Fruit fly (Drosophila melanogaster) whole organism, adult: ENCODE measurements around the gene CG31826.

Experiments used
- CG11617 ChIP-seq: fragments of 200-800 bp; sonication (Bioruptor generic); optimal IDR thresholded peaks from 2 replicates; lab custom pipeline; 2017; ENCODE audit warnings: mild to moderate bottlenecking, missing biosample characterization, missing genetic modification reagents, missing genetic modification characterization
- CG12768 ChIP-seq: fragments of 200-800 bp; sonication (Bioruptor generic); optimal IDR thresholded peaks from 2 replicates; lab custom pipeline; 2017; ENCODE audit warnings: missing biosample characterization, missing genetic modification characterization, mild to moderate bottlenecking, moderate library complexity, missing genetic modification reagents
- CG14711 ChIP-seq: fragments of 200-800 bp; sonication (Bioruptor generic); optimal IDR thresholded peaks from 2 replicates; lab custom pipeline; 2018; ENCODE audit warnings: missing biosample characterization, mild to moderate bottlenecking, missing genetic modification characterization, moderate library complexity
- CG1620 ChIP-seq: fragments of 200-800 bp; sonication (Bioruptor generic); optimal IDR thresholded peaks from 2 replicates; lab custom pipeline; 2016; ENCODE audit warnings: missing biosample characterization, missing genetic modification characterization
- CG33017 ChIP-seq: fragments of 200-800 bp; sonication (Bioruptor generic); optimal IDR thresholded peaks from 2 replicates; lab custom pipeline; 2018; ENCODE audit warnings: missing biosample characterization, mild to moderate bottlenecking, missing genetic modification characterization, moderate library complexity
- CG7045 ChIP-seq: fragments of 200-800 bp; sonication (Bioruptor generic); optimal IDR thresholded peaks from 2 replicates; lab custom pipeline; 2017; ENCODE audit warnings: missing biosample characterization, mild to moderate bottlenecking, missing genetic modification characterization
- CG7101 ChIP-seq: fragments of 200-800 bp; sonication (Bioruptor generic); optimal IDR thresholded peaks from 2 replicates; lab custom pipeline; 2018; ENCODE audit warnings: missing biosample characterization, mild to moderate bottlenecking, missing genetic modification characterization, moderate library complexity
- Clk ChIP-seq: fragments of 200-800 bp; sonication (Bioruptor generic); optimal IDR thresholded peaks from 2 replicates; lab custom pipeline; 2017; ENCODE audit warnings: missing biosample characterization, missing genetic modification characterization
- Crg-1 ChIP-seq: fragments of 200-800 bp; sonication (Bioruptor generic); optimal IDR thresholded peaks from 2 replicates; lab custom pipeline; 2016; ENCODE audit warnings: missing biosample characterization, missing genetic modification characterization
- Hr96 ChIP-seq: fragments of 200-800 bp; sonication (Bioruptor generic); optimal IDR thresholded peaks from 2 replicates; lab custom pipeline; 2016; ENCODE audit warnings: missing biosample characterization, missing genetic modification characterization
- Mnt ChIP-seq: fragments of 200-800 bp; sonication (Bioruptor generic); optimal IDR thresholded peaks from 2 replicates; lab custom pipeline; 2016; ENCODE audit warnings: missing biosample characterization, mild to moderate bottlenecking, missing genetic modification characterization
- bab1 ChIP-seq: fragments of 200-800 bp; sonication (Bioruptor generic); optimal IDR thresholded peaks from 3 replicates; lab custom pipeline; 2019; ENCODE audit warnings: missing biosample characterization, mild to moderate bottlenecking, missing genetic modification characterization, moderate library complexity
- cic ChIP-seq: fragments of 200-800 bp; sonication (Bioruptor generic); optimal IDR thresholded peaks from 2 replicates; lab custom pipeline; 2017; ENCODE audit warnings: missing biosample characterization, mild to moderate bottlenecking, missing genetic modification characterization, moderate library complexity
- cnc ChIP-seq, 2 experiments: fragments of >200 bp; optimal IDR thresholded peaks; 2 replicates each; lab custom pipeline; 2017
- kay ChIP-seq: fragments of 200-800 bp; sonication (Bioruptor generic); peaks from one replicate; lab custom pipeline; 2016; ENCODE audit warnings: missing biosample characterization, missing genetic modification characterization, borderline replicate concordance
- pad ChIP-seq: fragments of 200-800 bp; sonication (Bioruptor generic); optimal IDR thresholded peaks from 3 replicates; lab custom pipeline; 2017; ENCODE audit warnings: missing biosample characterization, missing genetic modification characterization, mild to moderate bottlenecking, moderate library complexity, missing genetic modification reagents
- tj ChIP-seq: fragments of 200-800 bp; sonication (Bioruptor generic); optimal IDR thresholded peaks from 3 replicates; lab custom pipeline; 2017; ENCODE audit warnings: missing biosample characterization, mild to moderate bottlenecking, missing genetic modification characterization, moderate library complexity

Gene CG31826

DNA sequence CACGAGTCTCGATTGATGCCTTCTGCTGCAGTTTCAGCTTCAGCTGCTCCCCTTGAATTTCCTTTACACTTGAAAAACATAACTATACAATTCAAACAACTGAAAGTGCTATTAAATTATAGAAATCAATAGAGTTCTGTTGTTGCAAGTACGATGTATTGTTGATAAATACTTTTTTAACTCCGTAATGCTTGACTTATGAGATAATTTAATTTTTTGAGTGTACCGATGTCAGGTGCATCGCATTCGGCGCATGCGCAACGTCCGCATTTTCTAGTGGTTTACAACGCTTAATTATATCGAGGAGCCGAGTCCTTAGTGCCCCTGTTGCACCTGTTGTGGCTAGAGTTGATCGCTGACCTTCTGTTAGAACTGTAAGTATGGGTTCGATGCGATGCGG, 31.5 kb downstream of the CG31826 start:
- TF ChIP-seq Clk (GFP tag; lab: Kevin White, UChicago) (no peak), cic (GFP tag; lab: Kevin White, UChicago) (no peak)

DNA sequence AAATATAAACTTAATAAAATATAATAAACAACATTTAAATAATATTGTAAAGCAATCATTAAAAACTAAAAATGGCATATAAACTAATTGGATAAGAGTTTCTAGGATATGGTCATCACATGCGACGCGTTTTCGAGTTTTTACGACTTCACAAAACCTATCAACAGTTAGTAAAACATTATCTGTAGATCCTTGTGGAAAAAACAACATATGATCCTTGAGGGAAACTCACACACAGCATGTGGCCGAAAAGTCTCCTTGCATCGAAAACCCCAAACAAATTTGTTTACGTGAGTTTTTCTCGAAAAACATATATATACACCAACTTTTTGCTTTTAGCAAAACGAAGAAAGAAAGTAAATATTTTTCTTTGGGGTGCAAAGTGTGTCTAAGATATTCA, 32.0 kb downstream of the CG31826 start:
- TF ChIP-seq Crg-1 = no peak
- no peak for TF ChIP-seq CG12768 (GFP tag; lab: Kevin White, UChicago)
- TF ChIP-seq cnc (optimal IDR thresholded peaks at IDR 0.05; lab: Kevin White, UChicago) = no peak
- no peak for TF ChIP-seq CG11617 (GFP tag; lab: Kevin White, UChicago)
- no peak for TF ChIP-seq cic (GFP tag; lab: Kevin White, UChicago)
- no peak for TF ChIP-seq CG1620 (GFP tag; lab: Kevin White, UChicago)
- no peak for TF ChIP-seq bab1 (GFP tag; lab: Kevin White, UChicago)
- TF ChIP-seq Clk (GFP tag; lab: Kevin White, UChicago) = no peak

DNA sequence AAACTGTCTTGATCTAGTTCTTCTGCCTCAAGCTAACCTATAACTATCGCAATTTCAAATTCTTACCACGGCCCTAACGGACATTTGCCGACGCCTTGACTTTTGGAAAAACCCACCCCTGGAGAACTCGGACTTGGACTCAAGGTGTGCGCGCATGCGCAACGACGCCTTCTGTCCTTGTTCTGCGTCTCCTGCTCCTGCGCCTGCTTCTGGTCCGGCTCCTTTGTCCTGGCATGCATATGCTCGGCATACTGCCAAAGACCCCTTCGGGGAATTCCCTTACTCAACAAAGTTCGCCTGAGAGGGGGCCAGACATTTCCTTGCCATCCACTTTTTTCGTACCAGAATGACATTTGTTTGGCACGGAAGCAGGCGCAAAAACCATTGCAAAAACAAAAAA, 37.0 kb downstream of the CG31826 start:
- TF ChIP-seq Crg-1 (no peak), tj (GFP tag; lab: Kevin White, UChicago) (no peak), CG12768 (GFP tag; lab: Kevin White, UChicago) (no peak), CG7101 (tag; lab: Kevin White, UChicago) (no peak)

DNA sequence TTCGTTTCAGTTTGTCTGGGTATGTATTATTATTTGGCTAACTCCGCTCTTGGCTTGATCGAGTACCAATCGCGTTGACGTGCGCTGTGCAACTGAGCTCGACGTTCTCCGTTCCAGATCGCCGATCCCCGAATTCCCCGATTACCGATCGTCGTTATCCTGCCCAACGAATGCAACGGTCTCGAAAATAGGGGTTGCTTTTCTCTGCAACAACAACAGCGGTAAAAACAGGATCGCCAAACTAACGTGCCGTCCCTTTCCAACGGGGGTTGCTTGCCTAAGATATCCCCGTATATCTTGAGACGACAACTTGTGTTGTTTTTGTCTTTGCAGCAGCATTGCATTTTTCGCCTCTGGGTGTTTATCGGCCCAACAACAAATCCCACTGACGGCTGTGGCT, 41.2 kb downstream of the CG31826 start:
- TF ChIP-seq kay (GFP tag; lab: Kevin White, UChicago) (no peak), Hr96 (GFP tag; lab: Kevin White, UChicago) (no peak), bab1 (GFP tag; lab: Kevin White, UChicago) (no peak), CG33017 (tag; lab: Kevin White, UChicago) (no peak), CG7045 (no peak), CG12768 (GFP tag; lab: Kevin White, UChicago) (no peak), Mnt (GFP tag; lab: Kevin White, UChicago) (no peak), CG1620 (GFP tag; lab: Kevin White, UChicago) (no peak), tj (GFP tag; lab: Kevin White, UChicago) (no peak), pad (GFP tag; lab: Kevin White, UChicago) (no peak), Crg-1 (no peak), CG14711 (tag; lab: Kevin White, UChicago) (no peak)
